Worm (Caenorhabditis elegans): ENCODE data around the gene K07F5.8.

Gene K07F5.8

DNA sequence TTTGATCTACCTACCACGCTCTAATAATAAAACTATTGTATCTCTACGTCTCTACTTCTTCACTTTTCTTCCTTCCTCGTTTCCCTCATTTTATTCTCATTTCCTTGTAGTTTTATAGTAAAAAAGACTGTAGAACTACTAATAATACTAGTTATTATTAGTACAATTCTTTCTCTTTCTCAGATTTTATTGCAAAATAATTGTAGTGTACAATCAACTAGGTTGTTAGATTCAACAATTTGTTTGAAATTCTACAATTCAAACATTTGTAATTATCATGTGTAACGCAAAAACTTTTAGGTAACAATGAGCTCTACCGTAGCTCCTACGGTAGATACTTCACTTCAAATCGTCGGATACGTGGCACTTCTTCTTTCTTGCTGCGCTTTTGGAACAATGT, 6.2 kb upstream of the K07F5.8 start, which contains the start of gene K07F5.12:
TSS of gene K07F5.12 (plus strand) at position 301 of the 400 bp plus-strand sequence.
- TF ChIP-seq nhr-11 (tag; optimal IDR thresholded peaks at IDR 0.05): no peak
- no peak for TF ChIP-seq nhr-237 (tag; optimal IDR thresholded peaks at IDR 0.05)

DNA sequence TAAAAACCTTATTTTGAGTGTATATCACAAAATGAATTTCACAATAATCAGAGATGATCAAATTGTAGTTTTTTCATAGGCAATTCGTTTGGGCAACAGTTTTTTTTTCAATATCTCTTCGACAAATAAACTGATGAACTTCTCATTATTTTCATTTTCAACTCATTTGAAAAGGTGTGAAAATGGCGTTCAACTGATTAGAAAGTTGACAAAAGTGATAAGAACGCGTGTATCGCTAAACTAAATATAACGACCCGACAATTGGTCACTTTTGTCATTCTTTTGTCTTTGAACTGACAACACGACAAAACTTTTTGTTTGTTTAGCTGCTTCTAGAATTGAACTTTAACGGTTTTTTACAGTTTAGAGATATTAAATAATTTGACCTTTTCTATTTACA, 5.4 kb upstream of the K07F5.8 start:
- TF ChIP-seq R02D3.7 (tag; optimal IDR thresholded peaks at IDR 0.05): no peak
- no peak for TF ChIP-seq mbf-1 (tag; optimal IDR thresholded peaks at IDR 0.05)
- no peak for TF ChIP-seq nhr-11 (tag; optimal IDR thresholded peaks at IDR 0.05)
- TF ChIP-seq unc-39 (tag; optimal IDR thresholded peaks at IDR 0.05): no peak
- TF ChIP-seq fos-1 (tag; optimal IDR thresholded peaks at IDR 0.05): peak; percentile 53
- no peak for TF ChIP-seq unc-62 (GFP tag; optimal IDR thresholded peaks at IDR 0.05)
- TF ChIP-seq ztf-4 (tag; optimal IDR thresholded peaks at IDR 0.05): no peak
- TF ChIP-seq unc-55 (GFP tag; optimal IDR thresholded peaks at IDR 0.05): no peak

DNA sequence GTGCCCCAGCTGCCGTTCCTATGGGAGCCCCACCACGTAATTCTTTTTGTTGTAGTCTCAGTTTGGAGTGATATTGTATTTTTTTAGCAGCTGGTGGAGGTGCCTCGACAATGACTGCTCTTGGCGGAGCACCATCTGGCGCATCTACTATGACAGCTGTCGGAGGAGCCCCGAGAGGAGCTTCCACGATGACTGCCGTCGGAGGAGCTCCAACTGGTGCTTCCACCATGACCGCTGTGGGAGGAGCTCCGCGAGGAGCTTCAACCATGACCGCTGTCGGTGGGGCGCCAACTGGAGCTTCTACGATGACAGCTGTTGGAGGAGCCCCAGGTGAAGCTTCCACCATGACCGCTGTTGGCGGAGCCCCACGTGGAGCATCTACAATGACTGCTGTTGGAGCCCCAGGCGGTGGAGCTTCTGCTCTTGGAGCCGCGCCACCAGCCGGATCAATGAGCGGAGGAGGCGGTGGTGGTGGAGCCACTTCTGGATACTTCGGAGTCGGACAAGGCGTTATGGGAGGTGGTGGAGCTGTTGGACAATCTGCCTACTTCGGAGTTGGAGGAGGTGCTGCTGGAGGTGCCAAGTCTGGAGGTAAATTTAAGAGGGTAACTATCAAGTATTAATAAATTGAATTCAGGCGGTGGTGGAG, 3.4 kb upstream of the K07F5.8 start:
- no peak for TF ChIP-seq alr-1 (tag; optimal IDR thresholded peaks at IDR 0.05)
- TF ChIP-seq nhr-25 (tag; optimal IDR thresholded peaks at IDR 0.05): no peak
- no peak for TF ChIP-seq unc-39 (tag; optimal IDR thresholded peaks at IDR 0.05)
- no peak for TF ChIP-seq ztf-11 (tag; optimal IDR thresholded peaks at IDR 0.05)
- TF ChIP-seq elt-1 (tag; optimal IDR thresholded peaks at IDR 0.05): no peak
- TF ChIP-seq ceh-82 (tag; optimal IDR thresholded peaks at IDR 0.05): no peak
- no peak for TF ChIP-seq lsy-2 (tag; optimal IDR thresholded peaks at IDR 0.05)
- no peak for TF ChIP-seq C34F6.9 (tag; optimal IDR thresholded peaks at IDR 0.05)
- TF ChIP-seq fos-1 (tag; optimal IDR thresholded peaks at IDR 0.05): no peak
- no peak for TF ChIP-seq lin-11 (tag; optimal IDR thresholded peaks at IDR 0.05)
- no peak for TF ChIP-seq elt-3 (tag; optimal IDR thresholded peaks at IDR 0.05)
- TF ChIP-seq nhr-10 (tag; optimal IDR thresholded peaks at IDR 0.05): no peak
- TF ChIP-seq ceh-16 (tag; optimal IDR thresholded peaks at IDR 0.05): no peak
- TF ChIP-seq crh-2 (tag; optimal IDR thresholded peaks at IDR 0.05): no peak
- no peak for TF ChIP-seq nhr-77 (tag; optimal IDR thresholded peaks at IDR 0.05)
- no peak for TF ChIP-seq dmd-4 (tag; optimal IDR thresholded peaks at IDR 0.05)

DNA sequence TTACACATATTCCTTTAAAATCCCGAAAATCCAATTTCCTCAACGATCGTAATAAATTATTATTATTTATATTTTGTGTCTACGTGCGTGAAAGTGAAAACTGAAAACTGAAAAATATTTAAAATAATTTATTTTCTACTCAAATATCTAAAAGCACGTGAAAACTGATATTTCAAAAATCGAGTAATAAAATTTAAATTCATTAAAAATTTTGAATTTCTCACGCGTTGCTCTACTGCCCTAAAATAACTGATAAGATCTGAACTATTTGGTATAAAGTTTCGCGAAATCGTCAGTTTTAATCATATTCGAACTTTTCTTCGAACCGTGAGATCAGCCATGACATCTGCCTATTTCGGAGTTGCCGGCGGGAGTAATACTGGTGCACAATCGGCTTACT, 2.7 kb upstream of the K07F5.8 start, which contains the start of gene ssq-1:
TSS of gene ssq-1 (plus strand) at position 301 of the 400 bp plus-strand sequence.
- TF ChIP-seq crh-2 (tag; optimal IDR thresholded peaks at IDR 0.05): no peak
- TF ChIP-seq nhr-77 (tag; optimal IDR thresholded peaks at IDR 0.05): no peak
- TF ChIP-seq aly-2 (tag; optimal IDR thresholded peaks at IDR 0.05): no peak
- no peak for TF ChIP-seq lin-13 (GFP tag; optimal IDR thresholded peaks at IDR 0.05)
- TF ChIP-seq nhr-237 (tag; optimal IDR thresholded peaks at IDR 0.05): no peak
- no peak for TF ChIP-seq lin-11 (tag; optimal IDR thresholded peaks at IDR 0.05)
- no peak for TF ChIP-seq lin-39 (tag; optimal IDR thresholded peaks at IDR 0.05)
- no peak for TF ChIP-seq F13H6.1 (tag; optimal IDR thresholded peaks at IDR 0.05)
- no peak for TF ChIP-seq nhr-6 (tag; optimal IDR thresholded peaks at IDR 0.05)
- TF ChIP-seq fos-1 (tag; optimal IDR thresholded peaks at IDR 0.05): no peak
- TF ChIP-seq mab-5 (tag; optimal IDR thresholded peaks at IDR 0.05): no peak
- no peak for TF ChIP-seq mdl-1 (tag; optimal IDR thresholded peaks at IDR 0.05)
- no peak for TF ChIP-seq sma-9 (GFP tag; optimal IDR thresholded peaks at IDR 0.05)
- TF ChIP-seq sma-9 (tag; optimal IDR thresholded peaks at IDR 0.05): no peak
- TF ChIP-seq mbf-1 (tag; optimal IDR thresholded peaks at IDR 0.05): no peak
- no peak for TF ChIP-seq Y55F3AM.14 (GFP tag; optimal IDR thresholded peaks at IDR 0.05)
- TF ChIP-seq snpc-4 (tag; optimal IDR thresholded peaks at IDR 0.05): no peak
- no peak for TF ChIP-seq peb-1 (tag; optimal IDR thresholded peaks at IDR 0.05)
- no peak for TF ChIP-seq sma-3 (GFP tag; optimal IDR thresholded peaks at IDR 0.05)

DNA sequence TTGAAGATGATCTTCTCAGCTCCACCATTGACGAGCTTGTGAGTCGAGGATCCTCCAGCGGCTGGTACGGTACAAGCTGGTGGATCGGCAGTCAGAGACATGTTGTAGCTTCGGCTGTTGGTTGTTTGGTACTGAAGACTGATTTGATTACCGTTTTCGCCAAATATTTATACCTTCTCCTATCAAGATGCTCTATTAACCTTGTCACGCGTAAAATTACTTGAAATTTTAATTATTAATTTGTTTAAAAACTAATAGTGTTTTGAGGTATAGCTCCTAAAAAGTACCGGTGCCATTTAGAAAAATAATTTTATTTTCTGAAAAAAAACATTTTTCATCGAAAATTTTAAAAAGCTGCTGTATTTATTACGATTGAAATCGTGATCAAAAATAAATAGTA, 1.4 kb upstream of the K07F5.8 start, which contains the start of gene ssp-10:
TSS of gene ssp-10 (minus strand) at position 101 of the 400 bp plus-strand sequence.
- TF ChIP-seq nhr-77 (tag; optimal IDR thresholded peaks at IDR 0.05): no peak
- no peak for TF ChIP-seq ztf-11 (tag; optimal IDR thresholded peaks at IDR 0.05)
- no peak for TF ChIP-seq mab-5 (tag; optimal IDR thresholded peaks at IDR 0.05)
- no peak for TF ChIP-seq ZK546.5 (tag; optimal IDR thresholded peaks at IDR 0.05)
- TF ChIP-seq R02D3.7 (tag; optimal IDR thresholded peaks at IDR 0.05): no peak
- no peak for TF ChIP-seq nhr-23 (tag; optimal IDR thresholded peaks at IDR 0.05)
- no peak for TF ChIP-seq snpc-4 (tag; optimal IDR thresholded peaks at IDR 0.05)
- TF ChIP-seq nhr-12 (tag; optimal IDR thresholded peaks at IDR 0.05): no peak
- TF ChIP-seq nhr-11 (tag; optimal IDR thresholded peaks at IDR 0.05): no peak
- TF ChIP-seq ztf-1 (GFP tag; conservative IDR thresholded peaks at IDR 0.05): no peak
- no peak for TF ChIP-seq lin-13 (GFP tag; optimal IDR thresholded peaks at IDR 0.05)
